Worm (Caenorhabditis elegans): ENCODE results near the gene pes-8.
A peak's percentile ranks its signal among the peaks of the same experiment; 100 is the strongest.

pes-8 gene

ce11 chrX:9264636-9265035 is 13.0 kb downstream of the pes-8 start:
- TF ChIP-seq nfya-1 (tag; optimal IDR thresholded peaks at IDR 0.05) (no peak), ets-4 (tag; optimal IDR thresholded peaks at IDR 0.05) (no peak), nhr-11 (tag; optimal IDR thresholded peaks at IDR 0.05) (no peak), hlh-13 (GFP tag; optimal IDR thresholded peaks at IDR 0.05) (no peak), hlh-30 (tag; optimal IDR thresholded peaks at IDR 0.05; ENCODE audit: insufficient read depth) (peak; percentile 38), K02D7.2 (tag; optimal IDR thresholded peaks at IDR 0.05) (no peak), dve-1 (tag; optimal IDR thresholded peaks at IDR 0.05) (no peak)

DNA sequence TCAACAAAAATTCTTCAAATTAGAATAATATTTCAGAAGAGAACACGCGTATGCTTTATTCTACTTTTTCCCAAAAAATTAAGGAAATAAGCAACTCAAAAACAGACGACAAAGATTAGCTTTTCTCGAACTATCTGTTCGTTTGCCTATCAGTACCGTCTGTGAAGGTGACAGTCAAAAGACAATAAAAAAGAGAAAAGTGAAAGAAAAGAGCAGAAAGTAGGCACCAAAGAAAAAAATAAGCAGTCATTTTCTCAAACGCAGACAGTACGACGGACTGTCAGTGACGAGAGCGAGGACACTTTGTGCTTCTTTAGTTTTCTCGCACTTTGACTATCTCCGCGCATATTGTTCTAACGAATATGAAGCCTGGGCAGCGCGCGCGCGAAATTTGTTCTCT is 14.9 kb downstream of the pes-8 start:
- TF ChIP-seq ets-4 (tag; optimal IDR thresholded peaks at IDR 0.05) (no peak), fax-1 (tag; optimal IDR thresholded peaks at IDR 0.05) (no peak), tbx-2 (tag; optimal IDR thresholded peaks at IDR 0.05) (no peak), C08G9.2 (tag; optimal IDR thresholded peaks at IDR 0.05) (no peak)

DNA sequence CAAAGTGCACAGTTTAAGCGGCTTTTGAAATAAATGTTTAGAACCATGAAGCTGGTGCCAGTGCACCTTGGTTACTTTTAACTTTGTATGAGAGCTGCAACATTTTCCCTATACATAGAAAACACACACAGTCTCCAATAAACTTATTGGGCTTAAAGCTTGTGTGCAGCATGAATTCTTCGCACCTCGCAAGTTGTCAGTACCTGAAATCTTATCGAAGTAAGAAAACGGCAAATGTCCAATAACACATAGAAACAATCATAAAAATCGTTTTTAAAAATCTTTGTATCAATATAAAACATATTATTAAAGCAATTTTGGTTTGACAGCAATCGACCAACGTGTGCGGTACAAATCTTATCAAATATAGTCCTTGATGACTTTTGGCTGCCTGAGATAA is 16.8 kb downstream of the pes-8 start:
- TF ChIP-seq tbx-7 (tag; optimal IDR thresholded peaks at IDR 0.05) (no peak), madf-2 (tag; optimal IDR thresholded peaks at IDR 0.05) (no peak), ceh-2 (tag; optimal IDR thresholded peaks at IDR 0.05) (no peak), ceh-18 (tag; optimal IDR thresholded peaks at IDR 0.05) (no peak), hlh-13 (GFP tag; optimal IDR thresholded peaks at IDR 0.05) (no peak)

- no peak for TF ChIP-seq dve-1 (tag; optimal IDR thresholded peaks at IDR 0.05)
- no peak for TF ChIP-seq mec-3 (tag; optimal IDR thresholded peaks at IDR 0.05; ENCODE audit: borderline replicate concordance)
- TF ChIP-seq dmd-4 (tag; optimal IDR thresholded peaks at IDR 0.05; ENCODE audit: borderline replicate concordance), result no peak
- no peak for TF ChIP-seq F13H6.1 (tag; optimal IDR thresholded peaks at IDR 0.05)
- TF ChIP-seq K02D7.2 (tag; optimal IDR thresholded peaks at IDR 0.05), result no peak
- TF ChIP-seq madf-2 (tag; optimal IDR thresholded peaks at IDR 0.05), result no peak
- no peak for TF ChIP-seq sox-2 (GFP tag; IDR thresholded peaks at IDR 0.05)
- TF ChIP-seq tbx-7 (tag; optimal IDR thresholded peaks at IDR 0.05), result no peak
- TF ChIP-seq hlh-30 (tag; optimal IDR thresholded peaks at IDR 0.05; ENCODE audit: insufficient read depth), result no peak
- TF ChIP-seq lim-6 (tag; optimal IDR thresholded peaks at IDR 0.05), result no peak
- TF ChIP-seq zip-5 (tag; optimal IDR thresholded peaks at IDR 0.05), result no peak
- TF ChIP-seq pha-2 (tag; optimal IDR thresholded peaks at IDR 0.05), result no peak
- no peak for TF ChIP-seq C08G9.2 (tag; optimal IDR thresholded peaks at IDR 0.05)
- TF ChIP-seq rnt-1 (tag; optimal IDR thresholded peaks at IDR 0.05), result no peak
- no peak for TF ChIP-seq pat-9 (tag; optimal IDR thresholded peaks at IDR 0.05)
- TF ChIP-seq elt-2 (tag; optimal IDR thresholded peaks at IDR 0.05), result no peak
- no peak for TF ChIP-seq sdc-2 (tag; optimal IDR thresholded peaks at IDR 0.05)
- no peak for TF ChIP-seq odd-2 (tag; optimal IDR thresholded peaks at IDR 0.05)
Observed at ce11 chrX:9270753-9271152, 19.2 kb downstream of the pes-8 start, which contains the start of gene B0416.5. Gene B0416.5, minus strand, starts transcription at chrX:9270853.

DNA sequence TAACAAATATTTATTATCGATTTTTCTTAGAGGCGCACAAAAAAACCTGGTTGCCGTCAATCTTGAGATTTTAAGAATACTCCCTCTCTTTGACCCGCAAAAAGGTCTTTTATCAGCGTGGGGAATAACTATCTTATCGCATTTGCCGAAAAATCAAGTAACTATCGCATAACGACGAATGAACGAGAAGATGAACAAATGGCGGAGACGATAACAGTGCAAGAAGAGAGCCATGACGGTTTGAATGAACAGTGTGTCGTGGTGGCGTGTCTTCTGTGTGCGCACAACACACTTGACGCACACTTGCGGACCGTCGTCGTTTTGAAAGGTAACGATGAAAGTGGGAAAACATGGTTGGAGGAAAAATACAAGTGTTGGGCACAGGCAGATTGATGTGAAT is 20.3 kb downstream of the pes-8 start:
- TF ChIP-seq ama-1 (optimal IDR thresholded peaks at IDR 0.05) (no peak), ztf-16 (tag; optimal IDR thresholded peaks at IDR 0.05) (no peak), ceh-30 (tag; optimal IDR thresholded peaks at IDR 0.05) (no peak), fkh-10 (GFP tag; optimal IDR thresholded peaks at IDR 0.05) (no peak), elt-2 (tag; optimal IDR thresholded peaks at IDR 0.05) (peak; percentile 96)

ce11 chrX:9274574-9274973 is 23.0 kb downstream of the pes-8 start, which contains the start of gene B0416.10:
Gene B0416.10, minus strand, starts transcription at chrX:9274674.
- TF ChIP-seq rnt-1 (tag; optimal IDR thresholded peaks at IDR 0.05) (no peak), nhr-232 (tag; optimal IDR thresholded peaks at IDR 0.05) (no peak), F13H6.1 (tag; optimal IDR thresholded peaks at IDR 0.05) (no peak), C08G9.2 (tag; optimal IDR thresholded peaks at IDR 0.05) (no peak), elt-4 (tag; optimal IDR thresholded peaks at IDR 0.05) (no peak), ceh-34 (tag; optimal IDR thresholded peaks at IDR 0.05) (no peak), gmeb-2 (tag; optimal IDR thresholded peaks at IDR 0.05) (no peak), ceh-45 (GFP tag; IDR thresholded peaks at IDR 0.05) (no peak), zip-5 (tag; optimal IDR thresholded peaks at IDR 0.05) (no peak), pax-1 (tag; optimal IDR thresholded peaks at IDR 0.05) (no peak), unc-42 (tag; optimal IDR thresholded peaks at IDR 0.05) (no peak), sdc-2 (tag; optimal IDR thresholded peaks at IDR 0.05) (no peak), pag-3 (tag; optimal IDR thresholded peaks at IDR 0.05; ENCODE audit: borderline replicate concordance) (no peak)
